Fruit fly (Drosophila melanogaster) whole organism, adult: ENCODE measurements around the gene CG1774.

Experiments
- CG1620 ChIP-seq: fragments of 200-800 bp; sonication (Bioruptor generic); optimal IDR thresholded peaks from 2 replicates; lab custom pipeline; 2016; ENCODE audit warnings: missing biosample characterization, missing genetic modification characterization
- Crg-1 ChIP-seq: fragments of 200-800 bp; sonication (Bioruptor generic); optimal IDR thresholded peaks from 2 replicates; lab custom pipeline; 2016; ENCODE audit warnings: missing biosample characterization, missing genetic modification characterization
- bab1 ChIP-seq: fragments of 200-800 bp; sonication (Bioruptor generic); optimal IDR thresholded peaks from 3 replicates; lab custom pipeline; 2019; ENCODE audit warnings: missing biosample characterization, mild to moderate bottlenecking, missing genetic modification characterization, moderate library complexity
- pad ChIP-seq: fragments of 200-800 bp; sonication (Bioruptor generic); optimal IDR thresholded peaks from 3 replicates; lab custom pipeline; 2017; ENCODE audit warnings: missing biosample characterization, missing genetic modification characterization, mild to moderate bottlenecking, moderate library complexity, missing genetic modification reagents
- toe ChIP-seq: fragments of 200-800 bp; sonication (Bioruptor generic); optimal IDR thresholded peaks from 2 replicates; lab custom pipeline; 2016; ENCODE audit warnings: missing biosample characterization, missing genetic modification characterization

- no peak for TF ChIP-seq bab1
- TF ChIP-seq Crg-1, result no peak
- TF ChIP-seq toe (GFP tag; lab: Kevin White, UChicago), result no peak
- TF ChIP-seq pad, result no peak
- no peak for TF ChIP-seq CG1620 (GFP tag; lab: Kevin White, UChicago)
These were observed 12.5 kb downstream of the CG1774 start for dm6 chr3R:31605117-31605432.
